Worm (Caenorhabditis elegans) whole organism, mixed stage, embryonic: ENCODE data around the gene sdc-2.

ENCODE experiments used
- M03D4.4 ChIP-seq: sonication (generic microtip); optimal IDR thresholded peaks from 2 replicates; lab custom pipeline; 2017; ENCODE audit warnings: mild to moderate bottlenecking, missing genetic modification characterization, missing compliant biosample characterization
- bed-3 ChIP-seq: fragments of 200-800 bp; sonication (Bioruptor generic); optimal IDR thresholded peaks from 3 replicates; lab custom pipeline; 2018; ENCODE audit warnings: mild to moderate bottlenecking, missing genetic modification characterization, moderate library complexity, missing compliant biosample characterization
- blmp-1 ChIP-seq: fragments of 150-350 bp; optimal IDR thresholded peaks from 2 replicates; lab custom pipeline; 2014; ENCODE audit warnings: missing biosample characterization, missing genetic modification characterization
- ceh-39 ChIP-seq: fragments of 150-350 bp; optimal IDR thresholded peaks from 2 replicates; lab custom pipeline; 2014; ENCODE audit warnings: missing biosample characterization, missing genetic modification characterization
- ceh-43 ChIP-seq: fragments of 200-800 bp; sonication (Bioruptor generic); optimal IDR thresholded peaks from 2 replicates; lab custom pipeline; 2018; ENCODE audit warnings: mild to moderate bottlenecking, missing genetic modification characterization, moderate library complexity, missing compliant biosample characterization
- ceh-83 ChIP-seq: fragments of 200-800 bp; sonication (Bioruptor generic); optimal IDR thresholded peaks from 2 replicates; lab custom pipeline; 2018; ENCODE audit warnings: mild to moderate bottlenecking, missing genetic modification characterization, missing compliant biosample characterization
- ces-1 ChIP-seq: fragments of 150-350 bp; optimal IDR thresholded peaks from 2 replicates; lab custom pipeline; 2014; ENCODE audit warnings: missing biosample characterization, missing genetic modification reagents, missing genetic modification characterization
- cnd-1 ChIP-seq: fragments of 200-800 bp; sonication (Bioruptor generic); optimal IDR thresholded peaks from 2 replicates; lab custom pipeline; 2018; ENCODE audit warnings: mild to moderate bottlenecking, missing genetic modification characterization, missing compliant biosample characterization
- drap-1 ChIP-seq: fragments of 200-800 bp; sonication (Bioruptor generic); optimal IDR thresholded peaks from 3 replicates; lab custom pipeline; 2018; ENCODE audit warnings: mild to moderate bottlenecking, missing genetic modification characterization, missing compliant biosample characterization
- elt-3 ChIP-seq: fragments of 150-350 bp; optimal IDR thresholded peaks from 2 replicates; lab custom pipeline; 2014; ENCODE audit warnings: missing biosample characterization, missing genetic modification characterization
- flh-1 ChIP-seq: fragments of 200-800 bp; sonication (Bioruptor generic); optimal IDR thresholded peaks from 2 replicates; lab custom pipeline; 2018; ENCODE audit warnings: mild to moderate bottlenecking, missing genetic modification characterization, moderate library complexity, missing compliant biosample characterization
- ham-2 ChIP-seq: fragments of 200-800 bp; sonication (Bioruptor generic); optimal IDR thresholded peaks from 2 replicates; lab custom pipeline; 2018; ENCODE audit warnings: mild to moderate bottlenecking, missing genetic modification characterization, missing compliant biosample characterization
- hlh-1 ChIP-seq: fragments of 150-350 bp; optimal IDR thresholded peaks from 2 replicates; lab custom pipeline; 2014; ENCODE audit warnings: missing biosample characterization, missing genetic modification reagents, missing genetic modification characterization
- lin-13 ChIP-seq: fragments of 150-350 bp; optimal IDR thresholded peaks from 2 replicates; lab custom pipeline; 2014; ENCODE audit warnings: missing biosample characterization, missing genetic modification characterization
- lsy-2 ChIP-seq: fragments of 150-350 bp; optimal IDR thresholded peaks from 2 replicates; lab custom pipeline; 2014; ENCODE audit warnings: missing biosample characterization, missing genetic modification characterization
- mab-5 ChIP-seq: fragments of 150-350 bp; optimal IDR thresholded peaks from 2 replicates; lab custom pipeline; 2014; ENCODE audit warnings: missing biosample characterization, missing genetic modification characterization
- mep-1 ChIP-seq: fragments of 150-350 bp; optimal IDR thresholded peaks from 2 replicates; lab custom pipeline; 2017; ENCODE audit warnings: missing biosample characterization, missing genetic modification reagents, missing genetic modification characterization, inconsistent platforms
- mls-2 ChIP-seq: sonication (generic microtip); optimal IDR thresholded peaks from 2 replicates; lab custom pipeline; 2016; ENCODE audit warnings: mild to moderate bottlenecking, missing genetic modification characterization, moderate library complexity, missing compliant biosample characterization
- nhr-12 ChIP-seq: fragments of 150-350 bp; optimal IDR thresholded peaks from 2 replicates; lab custom pipeline; 2014; ENCODE audit warnings: missing biosample characterization, missing genetic modification characterization
- nhr-2 ChIP-seq: fragments of 150-350 bp; optimal IDR thresholded peaks from 2 replicates; lab custom pipeline; 2014; ENCODE audit warnings: missing biosample characterization, missing genetic modification characterization
- nhr-237 ChIP-seq: fragments of 150-350 bp; optimal IDR thresholded peaks from 2 replicates; lab custom pipeline; 2014; ENCODE audit warnings: missing biosample characterization, missing genetic modification characterization
- nhr-28 ChIP-seq: fragments of 150-350 bp; optimal IDR thresholded peaks from 2 replicates; lab custom pipeline; 2014; ENCODE audit warnings: missing biosample characterization, missing genetic modification characterization
- pha-4 ChIP-seq: fragments of 150-350 bp; optimal IDR thresholded peaks from 2 replicates; lab custom pipeline; 2018; ENCODE audit warnings: missing biosample characterization, missing genetic modification reagents, missing genetic modification characterization
- sem-2 ChIP-seq: fragments of 200-800 bp; sonication (Bioruptor generic); optimal IDR thresholded peaks from 2 replicates; lab custom pipeline; 2018; ENCODE audit warnings: mild to moderate bottlenecking, missing genetic modification characterization, missing compliant biosample characterization
- snpc-4 ChIP-seq: fragments of 150-350 bp; optimal IDR thresholded peaks from 2 replicates; lab custom pipeline; 2014; ENCODE audit warnings: missing biosample characterization, missing genetic modification characterization
- sptf-1 ChIP-seq: sonication (generic microtip); optimal IDR thresholded peaks from 2 replicates; lab custom pipeline; 2017; ENCODE audit warnings: mild to moderate bottlenecking, missing genetic modification characterization, moderate library complexity, missing compliant biosample characterization
- unc-120 ChIP-seq: sonication (generic microtip); optimal IDR thresholded peaks from 2 replicates; lab custom pipeline; 2017; ENCODE audit warnings: missing genetic modification characterization, missing compliant biosample characterization; ENCODE audit not compliant: poor library complexity, severe bottlenecking
- unc-39 ChIP-seq: fragments of 150-350 bp; optimal IDR thresholded peaks from 2 replicates; lab custom pipeline; 2014; ENCODE audit warnings: missing biosample characterization, missing genetic modification characterization
- unc-62 ChIP-seq: fragments of 150-350 bp; optimal IDR thresholded peaks from 2 replicates; lab custom pipeline; 2014; ENCODE audit warnings: missing biosample characterization, missing genetic modification reagents, missing genetic modification characterization
- zip-8 ChIP-seq: fragments of 150-350 bp; optimal IDR thresholded peaks from 2 replicates; lab custom pipeline; 2014; ENCODE audit warnings: missing biosample characterization, missing genetic modification characterization
- ztf-11 ChIP-seq: fragments of 150-350 bp; optimal IDR thresholded peaks from 2 replicates; lab custom pipeline; 2014; ENCODE audit warnings: missing biosample characterization, missing genetic modification characterization

The sdc-2 gene

ce11 chrX:11478758-11479157 is 43.7 kb upstream of the sdc-2 start:
- TF ChIP-seq blmp-1 (tag; lab: Kevin White, UChicago) (no peak), unc-62 (no peak), nhr-12 (tag; lab: Kevin White, UChicago) (no peak), cnd-1 (tag; lab: Kevin White, UChicago) (no peak), flh-1 (no peak), mab-5 (tag; lab: Kevin White, UChicago) (no peak), M03D4.4 (tag; lab: Kevin White, UChicago) (no peak), mls-2 (tag; lab: Kevin White, UChicago) (no peak), pha-4 (tag; lab: Kevin White, UChicago) (no peak), ztf-11 (tag; lab: Kevin White, UChicago) (no peak), unc-39 (tag; lab: Kevin White, UChicago) (no peak), unc-120 (tag; lab: Kevin White, UChicago) (no peak), ceh-39 (tag; lab: Kevin White, UChicago) (no peak), drap-1 (GFP tag; lab: Kevin White, UChicago) (no peak), ceh-83 (GFP tag; lab: Kevin White, UChicago) (no peak), zip-8 (tag; lab: Kevin White, UChicago) (no peak)

- TF ChIP-seq flh-1 (no peak), ztf-11 (tag; lab: Kevin White, UChicago) (no peak), nhr-2 (tag; lab: Kevin White, UChicago) (no peak), pha-4 (tag; lab: Kevin White, UChicago) (no peak), nhr-28 (tag; lab: Kevin White, UChicago) (no peak), lin-13 (no peak), mep-1 (tag; lab: Kevin White, UChicago) (no peak), unc-39 (tag; lab: Kevin White, UChicago) (no peak), lsy-2 (tag; lab: Kevin White, UChicago) (no peak)
- TF ChIP-seq, all 35 proteins: peak for 0
Measured at ce11 chrX:11479321-11479863, 43.1 kb upstream of the sdc-2 start.

DNA sequence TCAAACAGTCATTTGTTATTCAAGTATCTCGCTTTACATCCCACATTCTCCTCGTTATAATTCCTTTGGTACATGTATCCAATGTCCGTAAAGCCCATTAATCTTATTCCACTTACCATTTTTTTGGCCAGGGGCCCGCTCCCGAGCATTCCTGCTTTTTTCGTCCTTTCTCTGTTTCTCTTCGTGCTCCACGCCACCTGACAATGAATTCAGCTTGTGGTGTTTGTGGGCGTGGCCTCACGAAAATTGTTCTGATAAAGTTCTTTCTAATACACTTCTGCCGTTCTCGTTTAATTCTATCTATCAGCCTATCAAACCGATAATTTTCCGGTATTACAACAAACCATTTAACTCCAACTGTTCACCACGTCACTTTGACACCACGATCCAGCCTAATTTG is 42.5 kb upstream of the sdc-2 start:
- TF ChIP-seq ceh-39 (tag; lab: Kevin White, UChicago), result no peak
- no peak for TF ChIP-seq sptf-1 (tag; lab: Kevin White, UChicago)
- TF ChIP-seq M03D4.4 (tag; lab: Kevin White, UChicago), result no peak
- TF ChIP-seq unc-120 (tag; lab: Kevin White, UChicago), result no peak
- no peak for TF ChIP-seq lin-13
- no peak for TF ChIP-seq pha-4 (tag; lab: Kevin White, UChicago)
- no peak for TF ChIP-seq ces-1 (GFP tag; lab: Kevin White, UChicago)
- no peak for TF ChIP-seq nhr-28 (tag; lab: Kevin White, UChicago)
- no peak for TF ChIP-seq ham-2 (GFP tag; lab: Kevin White, UChicago)
- TF ChIP-seq elt-3 (tag; lab: Kevin White, UChicago), result no peak
- no peak for TF ChIP-seq nhr-12 (tag; lab: Kevin White, UChicago)
- no peak for TF ChIP-seq unc-62
- TF ChIP-seq flh-1, result no peak
- no peak for TF ChIP-seq ceh-43 (GFP tag; lab: Kevin White, UChicago)
- TF ChIP-seq ztf-11 (tag; lab: Kevin White, UChicago), result no peak
- no peak for TF ChIP-seq sem-2 (GFP tag; lab: Kevin White, UChicago)
- no peak for TF ChIP-seq hlh-1 (tag; lab: Kevin White, UChicago)
- TF ChIP-seq, all 35 proteins: peak for 0

- TF ChIP-seq lsy-2 (tag; lab: Kevin White, UChicago) (no peak), nhr-237 (tag; lab: Kevin White, UChicago) (no peak), M03D4.4 (tag; lab: Kevin White, UChicago) (no peak), bed-3 (no peak), snpc-4 (no peak), ham-2 (GFP tag; lab: Kevin White, UChicago) (no peak), hlh-1 (tag; lab: Kevin White, UChicago) (no peak), drap-1 (GFP tag; lab: Kevin White, UChicago) (no peak), nhr-2 (tag; lab: Kevin White, UChicago) (no peak), nhr-28 (tag; lab: Kevin White, UChicago) (no peak), unc-120 (tag; lab: Kevin White, UChicago) (no peak)
Measured at ce11 chrX:11480990-11481824, 41.3 kb upstream of the sdc-2 start.
